Worm (Caenorhabditis elegans) whole organism, L1 larva: ENCODE data around the gene msra-1.

ENCODE experiments used
- C04F5.9 ChIP-seq: sonication (generic microtip); optimal IDR thresholded peaks from 2 replicates; lab custom pipeline; 2016; ENCODE audit warnings: missing genetic modification characterization, missing compliant biosample characterization
- C16A3.4 ChIP-seq: fragments of 150-350 bp; optimal IDR thresholded peaks from 2 replicates; lab custom pipeline; 2014; ENCODE audit warnings: missing biosample characterization, missing genetic modification characterization
- C34B4.2 ChIP-seq: sonication (generic microtip); optimal IDR thresholded peaks from 2 replicates; lab custom pipeline; 2017; ENCODE audit warnings: mild to moderate bottlenecking, missing genetic modification characterization, missing compliant biosample characterization
- Y116A8C.19 ChIP-seq: sonication (generic microtip); optimal IDR thresholded peaks from 2 replicates; lab custom pipeline; 2016; ENCODE audit warnings: missing compliant biosample characterization, missing genetic modification characterization, borderline replicate concordance
- aha-1 ChIP-seq: fragments of 150-350 bp; optimal IDR thresholded peaks from 2 replicates; lab custom pipeline; 2014; ENCODE audit warnings: missing biosample characterization, missing genetic modification characterization
- alr-1 ChIP-seq: fragments of 200-800 bp; sonication (Bioruptor generic); optimal IDR thresholded peaks from 2 replicates; lab custom pipeline; 2018; ENCODE audit warnings: borderline replicate concordance, mild to moderate bottlenecking, missing genetic modification characterization, missing compliant biosample characterization
- aly-2 ChIP-seq: fragments of 150-350 bp; optimal IDR thresholded peaks from 2 replicates; lab custom pipeline; 2014; ENCODE audit warnings: missing biosample characterization, missing genetic modification characterization
- blmp-1 ChIP-seq: fragments of 150-350 bp; optimal IDR thresholded peaks from 2 replicates; lab custom pipeline; 2014; ENCODE audit warnings: missing biosample characterization, missing genetic modification characterization
- ceh-63 ChIP-seq: fragments of 200-800 bp; sonication (Bioruptor generic); optimal IDR thresholded peaks from 2 replicates; lab custom pipeline; 2018; ENCODE audit warnings: mild to moderate bottlenecking, missing genetic modification characterization, missing compliant biosample characterization
- ceh-8 ChIP-seq: fragments of 200-800 bp; sonication (Bioruptor generic); optimal IDR thresholded peaks from 2 replicates; lab custom pipeline; 2018; ENCODE audit warnings: mild to moderate bottlenecking, missing genetic modification characterization, moderate library complexity, missing compliant biosample characterization
- ceh-88 ChIP-seq: fragments of 200-800 bp; sonication (Bioruptor generic); IDR thresholded peaks from 2 replicates; pipeline ENCODE4 v1.3.6; 2022; ENCODE audit warnings: missing genetic modification characterization, missing compliant biosample characterization
- ces-1 ChIP-seq: fragments of 150-350 bp; optimal IDR thresholded peaks from 2 replicates; lab custom pipeline; 2014; ENCODE audit warnings: missing biosample characterization, missing genetic modification reagents, missing genetic modification characterization
- dpl-1 ChIP-seq, 3 experiments: fragments of 150-350 bp in 2 of 3; sonication (generic microtip) in 1 of 3; optimal IDR thresholded peaks; 2 replicates each; lab custom pipeline; 2014 to 2017; ENCODE audit warnings: missing biosample characterization in 3 of 3, missing genetic modification characterization in 3 of 3, missing genetic modification reagents in 3 of 3
- dsc-1 ChIP-seq: sonication (generic microtip); optimal IDR thresholded peaks from 2 replicates; lab custom pipeline; 2016; ENCODE audit warnings: mild to moderate bottlenecking, missing genetic modification characterization, missing compliant biosample characterization
- efl-3 ChIP-seq: fragments of 200-800 bp; sonication (Bioruptor generic); optimal IDR thresholded peaks from 2 replicates; lab custom pipeline; 2018; ENCODE audit warnings: mild to moderate bottlenecking, missing genetic modification characterization, missing compliant biosample characterization
- egl-13 ChIP-seq: sonication (generic microtip); optimal IDR thresholded peaks from 2 replicates; lab custom pipeline; 2016; ENCODE audit warnings: missing genotype, missing genetic modification reagents, missing genetic modification characterization, missing compliant biosample characterization
- egl-27 ChIP-seq, 2 experiments: fragments of 150-350 bp in 1 of 2; sonication (generic microtip); optimal IDR thresholded peaks; 3 replicates each; lab custom pipeline; 2017 to 2018; ENCODE audit warnings: missing biosample characterization in 2 of 2, missing genetic modification characterization in 2 of 2, missing genetic modification reagents in 2 of 2
- elt-2 ChIP-seq: sonication (generic microtip); optimal IDR thresholded peaks from 2 replicates; lab custom pipeline; 2016; ENCODE audit warnings: missing genetic modification characterization, mild to moderate bottlenecking, inconsistent platforms, missing compliant biosample characterization, missing genetic modification reagents
- elt-3 ChIP-seq, 6 experiments: fragments of 150-350 bp in 1 of 6; sonication (generic microtip); optimal IDR thresholded peaks; 2 replicates each; lab custom pipeline; 2017 to 2018; ENCODE audit warnings: missing biosample characterization in 6 of 6, missing genetic modification characterization in 6 of 6, inconsistent platforms in 1 of 6
- fkh-10 ChIP-seq: sonication (generic microtip); optimal IDR thresholded peaks from 2 replicates; lab custom pipeline; 2017; ENCODE audit warnings: missing biosample characterization, missing genetic modification reagents, missing genetic modification characterization
- fos-1 ChIP-seq: fragments of 150-350 bp; optimal IDR thresholded peaks from 2 replicates; lab custom pipeline; 2014; ENCODE audit warnings: missing biosample characterization, missing genetic modification characterization
- hlh-17 ChIP-seq: fragments of 200-800 bp; sonication (Bioruptor generic); optimal IDR thresholded peaks from 2 replicates; lab custom pipeline; 2018; ENCODE audit warnings: missing genetic modification characterization, mild to moderate bottlenecking, missing compliant biosample characterization, moderate library complexity, borderline replicate concordance
- hlh-4 ChIP-seq: sonication (generic microtip); optimal IDR thresholded peaks from 2 replicates; lab custom pipeline; 2016; ENCODE audit warnings: mild to moderate bottlenecking, missing genetic modification characterization, missing compliant biosample characterization
- lin-13 ChIP-seq: fragments of 150-350 bp; optimal IDR thresholded peaks from 2 replicates; lab custom pipeline; 2014; ENCODE audit warnings: missing biosample characterization, missing genetic modification reagents, missing genetic modification characterization
- lin-35 ChIP-seq, 2 experiments: fragments of 150-350 bp; optimal IDR thresholded peaks; 2 replicates each; lab custom pipeline; 2014; ENCODE audit warnings: missing biosample characterization in 2 of 2, missing genetic modification characterization in 2 of 2, missing genetic modification reagents in 2 of 2
- lsy-2 ChIP-seq, 2 experiments: fragments of 150-350 bp; optimal IDR thresholded peaks; 2 replicates each; lab custom pipeline; 2014; ENCODE audit warnings: missing biosample characterization in 2 of 2, missing genetic modification characterization in 2 of 2
- mab-9 ChIP-seq: fragments of 200-800 bp; sonication (Bioruptor generic); IDR thresholded peaks from 2 replicates; pipeline ENCODE4 v1.3.6; 2022; ENCODE audit warnings: missing genetic modification reagents, missing genetic modification characterization, missing compliant biosample characterization
- mdl-1 ChIP-seq, 2 experiments: fragments of 150-350 bp; optimal IDR thresholded peaks; 2 replicates each; lab custom pipeline; 2014 to 2017; ENCODE audit warnings: missing biosample characterization in 2 of 2, missing genetic modification characterization in 2 of 2, inconsistent platforms in 1 of 2
- mef-2 ChIP-seq: fragments of 150-350 bp; optimal IDR thresholded peaks from 2 replicates; lab custom pipeline; 2014; ENCODE audit warnings: missing biosample characterization, missing genetic modification characterization
- nhr-12 ChIP-seq: sonication (generic microtip); optimal IDR thresholded peaks from 2 replicates; lab custom pipeline; 2017; ENCODE audit warnings: missing biosample characterization, missing genetic modification characterization
- nhr-20 ChIP-seq: sonication (generic microtip); optimal IDR thresholded peaks from 2 replicates; lab custom pipeline; 2016; ENCODE audit warnings: mild to moderate bottlenecking, missing genetic modification characterization, missing compliant biosample characterization
- nhr-28 ChIP-seq: fragments of 150-350 bp; optimal IDR thresholded peaks from 2 replicates; lab custom pipeline; 2014; ENCODE audit warnings: missing biosample characterization, missing genetic modification characterization
- nhr-47 ChIP-seq: sonication (generic microtip); optimal IDR thresholded peaks from 2 replicates; lab custom pipeline; 2016; ENCODE audit warnings: mild to moderate bottlenecking, missing genetic modification characterization, moderate library complexity, missing compliant biosample characterization
- nhr-71 ChIP-seq: sonication (generic microtip); optimal IDR thresholded peaks from 2 replicates; lab custom pipeline; 2016; ENCODE audit warnings: mild to moderate bottlenecking, missing genetic modification characterization, moderate library complexity, missing compliant biosample characterization
- nhr-76 ChIP-seq: sonication (generic microtip); optimal IDR thresholded peaks from 2 replicates; lab custom pipeline; 2017; ENCODE audit warnings: missing biosample characterization, missing genetic modification characterization
- nhr-85 ChIP-seq: sonication (generic microtip); peaks from one replicate; lab custom pipeline; 2016; ENCODE audit warnings: missing genetic modification characterization, inconsistent platforms, missing compliant biosample characterization
- pag-3 ChIP-seq: sonication (generic microtip); optimal IDR thresholded peaks from 2 replicates; lab custom pipeline; 2017; ENCODE audit warnings: missing genetic modification characterization, mild to moderate bottlenecking, missing compliant biosample characterization, antibody characterized with exemption, borderline replicate concordance; ENCODE audit not compliant: insufficient read depth
- pqm-1 ChIP-seq: sonication (generic microtip); optimal IDR thresholded peaks from 3 replicates; lab custom pipeline; 2017; ENCODE audit warnings: missing biosample characterization, missing genetic modification characterization
- snpc-4 ChIP-seq: fragments of 150-350 bp; optimal IDR thresholded peaks from 2 replicates; lab custom pipeline; 2014; ENCODE audit warnings: missing biosample characterization, missing genetic modification characterization
- sox-4 ChIP-seq: sonication (generic microtip); optimal IDR thresholded peaks from 2 replicates; lab custom pipeline; 2016; ENCODE audit warnings: missing genetic modification characterization, missing compliant biosample characterization
- swsn-7 ChIP-seq: sonication (generic microtip); optimal IDR thresholded peaks from 2 replicates; lab custom pipeline; 2016; ENCODE audit warnings: missing genetic modification characterization, missing compliant biosample characterization
- unc-130 ChIP-seq: fragments of 150-350 bp; optimal IDR thresholded peaks from 2 replicates; lab custom pipeline; 2017; ENCODE audit warnings: missing biosample characterization, missing genetic modification characterization, inconsistent platforms
- unc-30 ChIP-seq: sonication (generic microtip); optimal IDR thresholded peaks from 2 replicates; lab custom pipeline; 2017; ENCODE audit warnings: missing biosample characterization, missing genetic modification characterization
- unc-62 ChIP-seq: fragments of 150-350 bp; optimal IDR thresholded peaks from 2 replicates; lab custom pipeline; 2014; ENCODE audit warnings: missing biosample characterization, missing genetic modification reagents, missing genetic modification characterization
- unc-86 ChIP-seq: sonication (generic microtip); optimal IDR thresholded peaks from 2 replicates; lab custom pipeline; 2016; ENCODE audit warnings: missing genetic modification characterization, missing compliant biosample characterization
- unc-98 ChIP-seq: fragments of 200-800 bp; sonication (Bioruptor generic); IDR thresholded peaks from 2 replicates; pipeline ENCODE4 v1.3.6; 2022; ENCODE audit warnings: missing genetic modification characterization, missing compliant biosample characterization
- xbp-1 ChIP-seq: sonication (generic microtip); optimal IDR thresholded peaks from 2 replicates; lab custom pipeline; 2016; ENCODE audit warnings: missing genetic modification characterization, missing compliant biosample characterization
- zag-1 ChIP-seq: fragments of 150-350 bp; optimal IDR thresholded peaks from 2 replicates; lab custom pipeline; 2014; ENCODE audit warnings: missing biosample characterization, missing genetic modification characterization
- zip-4 ChIP-seq: fragments of 200-800 bp; sonication (Bioruptor generic); optimal IDR thresholded peaks from 2 replicates; lab custom pipeline; 2018; ENCODE audit warnings: mild to moderate bottlenecking, missing genetic modification characterization, moderate library complexity, missing compliant biosample characterization
- ztf-11 ChIP-seq, 2 experiments: sonication (generic microtip); optimal IDR thresholded peaks; 2 replicates each; lab custom pipeline; 2016 to 2017; ENCODE audit warnings: missing genetic modification characterization in 2 of 2, missing biosample characterization in 1 of 2, missing compliant biosample characterization in 1 of 2
- ztf-4 ChIP-seq: fragments of 150-350 bp; optimal IDR thresholded peaks from 2 replicates; lab custom pipeline; 2014; ENCODE audit warnings: missing biosample characterization, missing genetic modification characterization

msra-1 gene

ce11 chrII:7363990-7364455 lies at the start of gene msra-1 (continued):
- peak; percentile 61 for TF ChIP-seq blmp-1
- no peak for TF ChIP-seq aha-1 (tag; lab: Kevin White, UChicago)
- TF ChIP-seq mab-9: no peak
- no peak for TF ChIP-seq fos-1
- TF ChIP-seq sox-4: no peak
- TF ChIP-seq unc-130 (tag; lab: Kevin White, UChicago): no peak
- peak; percentile 9 for TF ChIP-seq pag-3 (tag; lab: Kevin White, UChicago)
- no peak for TF ChIP-seq zag-1 (tag; lab: Kevin White, UChicago)
- TF ChIP-seq C34B4.2: no peak
- peak; percentile 47 for TF ChIP-seq nhr-71 (tag; lab: Kevin White, UChicago)
- no peak for TF ChIP-seq ceh-88 (GFP tag; lab: Robert Waterston, UW)
- no peak for TF ChIP-seq nhr-47
- no peak for TF ChIP-seq egl-13 (tag; lab: Kevin White, UChicago)
- TF ChIP-seq dpl-1 (GFP tag; optimal IDR thresholded peaks at IDR 0.05; lab: Kevin White, UChicago): peak in 2 of 3 experiments; percentile 3 to 10
- no peak for TF ChIP-seq nhr-76
- TF ChIP-seq nhr-12 (tag; lab: Kevin White, UChicago): no peak
- TF ChIP-seq ces-1: no peak
- no peak for TF ChIP-seq ztf-11 (tag; optimal IDR thresholded peaks at IDR 0.05; lab: Kevin White, UChicago)
- TF ChIP-seq mdl-1 (tag; optimal IDR thresholded peaks at IDR 0.05; lab: Kevin White, UChicago): no peak
- TF ChIP-seq lin-13 (GFP tag; lab: Kevin White, UChicago): no peak
- TF ChIP-seq nhr-28 (tag; lab: Kevin White, UChicago): no peak
- peak; percentile 21 for TF ChIP-seq xbp-1 (tag; lab: Kevin White, UChicago)
- TF ChIP-seq dsc-1 (tag; lab: Kevin White, UChicago): no peak
- TF ChIP-seq lsy-2 (tag; optimal IDR thresholded peaks at IDR 0.05; lab: Kevin White, UChicago): peak; percentile 14 to 57
- no peak for TF ChIP-seq Y116A8C.19 (tag; lab: Kevin White, UChicago)
- no peak for TF ChIP-seq elt-3 (tag; optimal IDR thresholded peaks at IDR 0.05; lab: Kevin White, UChicago)
- TF ChIP-seq ceh-8 (GFP tag; lab: Kevin White, UChicago): no peak
- TF ChIP-seq pqm-1: no peak
- TF ChIP-seq C04F5.9 (tag; lab: Kevin White, UChicago): no peak
- no peak for TF ChIP-seq unc-62

ce11 chrII:7413275-7413674 lies 49.4 kb upstream of the msra-1 start:
- no peak for TF ChIP-seq alr-1 (tag; lab: Kevin White, UChicago)
- peak; percentile 91 for TF ChIP-seq nhr-85
- TF ChIP-seq unc-98 (GFP tag; lab: Robert Waterston, UW): no peak
- TF ChIP-seq swsn-7 (tag; lab: Kevin White, UChicago): no peak
- TF ChIP-seq zag-1 (tag; lab: Kevin White, UChicago): no peak
- TF ChIP-seq elt-3 (tag; optimal IDR thresholded peaks at IDR 0.05; lab: Kevin White, UChicago): peak in 5 of 6 experiments; percentile 32 to 73 (median 61)
- peak; percentile 49 for TF ChIP-seq nhr-20 (tag; lab: Kevin White, UChicago)
- no peak for TF ChIP-seq snpc-4 (tag; lab: Kevin White, UChicago)
- no peak for TF ChIP-seq mdl-1 (tag; optimal IDR thresholded peaks at IDR 0.05; lab: Kevin White, UChicago)
- no peak for TF ChIP-seq fos-1
- no peak for TF ChIP-seq nhr-47
- no peak for TF ChIP-seq unc-86 (tag; lab: Kevin White, UChicago)
- no peak for TF ChIP-seq C16A3.4
- TF ChIP-seq mab-9: no peak
- no peak for TF ChIP-seq ceh-88 (GFP tag; lab: Robert Waterston, UW)
- no peak for TF ChIP-seq hlh-17 (GFP tag; lab: Kevin White, UChicago)
- TF ChIP-seq unc-30: no peak
- TF ChIP-seq lin-35 (GFP tag; optimal IDR thresholded peaks at IDR 0.05; lab: Kevin White, UChicago): no peak
- TF ChIP-seq aly-2: no peak
- TF ChIP-seq hlh-4: no peak
- no peak for TF ChIP-seq egl-27 (tag; optimal IDR thresholded peaks at IDR 0.05; lab: Kevin White, UChicago)
- no peak for TF ChIP-seq mef-2 (tag; lab: Kevin White, UChicago)
- TF ChIP-seq elt-2: no peak
- no peak for TF ChIP-seq ztf-4 (tag; lab: Kevin White, UChicago)
- TF ChIP-seq ceh-63 (GFP tag; lab: Kevin White, UChicago): no peak
- TF ChIP-seq efl-3: no peak
- no peak for TF ChIP-seq zip-4
- TF ChIP-seq pag-3 (tag; lab: Kevin White, UChicago): no peak
- TF ChIP-seq xbp-1 (tag; lab: Kevin White, UChicago): no peak
- TF ChIP-seq fkh-10: no peak
